Worm (Caenorhabditis elegans): ENCODE measurements around the gene F49F1.12.
"Not testable (repeated sequence)": the region's sequence is repeated elsewhere in the genome, so short reads cannot be mapped to it uniquely, and the experiment has no call there.

Gene F49F1.12

ce11 chrIV:4137472-4137871 lies 5.4 kb downstream of the F49F1.12 start, which contains the start of gene F49F1.9:
F49F1.9 (minus strand) TSS chrIV:4137572.
- TF ChIP-seq mml-1 (tag; optimal IDR thresholded peaks at IDR 0.05) (no peak), lsy-12 (tag; optimal IDR thresholded peaks at IDR 0.05) (no peak), ztf-4 (tag; optimal IDR thresholded peaks at IDR 0.05) (no peak), nhr-11 (tag; optimal IDR thresholded peaks at IDR 0.05) (no peak), unc-39 (tag; optimal IDR thresholded peaks at IDR 0.05) (no peak), hmg-11 (tag; optimal IDR thresholded peaks at IDR 0.05) (no peak), nhr-23 (tag; optimal IDR thresholded peaks at IDR 0.05) (no peak), ztf-11 (tag; optimal IDR thresholded peaks at IDR 0.05) (no peak), mdl-1 (tag; optimal IDR thresholded peaks at IDR 0.05) (no peak), ceh-82 (tag; optimal IDR thresholded peaks at IDR 0.05) (no peak), pha-4 (tag; optimal IDR thresholded peaks at IDR 0.05) (no peak), ceh-9 (tag; optimal IDR thresholded peaks at IDR 0.05) (no peak), ZK546.5 (tag; optimal IDR thresholded peaks at IDR 0.05) (no peak), nhr-237 (tag; optimal IDR thresholded peaks at IDR 0.05) (no peak), nhr-67 (tag; optimal IDR thresholded peaks at IDR 0.05) (no peak), nfya-1 (tag; optimal IDR thresholded peaks at IDR 0.05; ENCODE audit: insufficient read depth) (no peak)

- no peak for TF ChIP-seq nhr-12 (tag; optimal IDR thresholded peaks at IDR 0.05)
- no peak for TF ChIP-seq nhr-28 (tag; optimal IDR thresholded peaks at IDR 0.05)
- TF ChIP-seq eor-1 (tag; optimal IDR thresholded peaks at IDR 0.05): no peak
- no peak for TF ChIP-seq sea-2 (GFP tag; optimal IDR thresholded peaks at IDR 0.05)
- TF ChIP-seq lsy-12 (tag; optimal IDR thresholded peaks at IDR 0.05): no peak
Measured at ce11 chrIV:4135744-4136143, 7.1 kb downstream of the F49F1.12 start, which contains the start of gene F49F1.17. F49F1.17 (minus strand) TSS chrIV:4135844.

- not testable (repeated sequence) for TF ChIP-seq elt-1 (tag; optimal IDR thresholded peaks at IDR 0.05); lsy-12 (tag; optimal IDR thresholded peaks at IDR 0.05); sea-2 (GFP tag; optimal IDR thresholded peaks at IDR 0.05)
Measured at ce11 chrIV:4125657-4126056, 17.2 kb downstream of the F49F1.12 start, which contains the start of gene F49F1.7. F49F1.7 (minus strand) TSS chrIV:4125757.

DNA sequence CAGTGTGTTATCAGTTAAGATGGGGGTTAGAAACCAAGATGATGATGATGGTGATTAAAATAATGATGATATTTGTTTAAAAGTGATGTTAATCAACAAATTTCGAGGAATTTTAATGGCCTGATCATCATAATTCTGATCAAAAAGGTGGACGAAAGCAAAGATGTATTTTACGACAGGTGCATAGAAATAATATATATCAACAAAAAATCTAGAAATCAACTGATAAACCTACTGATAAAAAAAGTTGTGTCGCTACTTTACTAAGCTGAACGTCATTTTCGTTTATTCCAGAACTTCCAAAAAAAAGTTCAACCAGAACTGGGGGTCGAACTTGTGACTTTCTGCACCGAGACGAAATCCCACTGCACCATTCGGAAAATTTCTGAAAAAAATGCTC lies 19.8 kb downstream of the F49F1.12 start, which contains the start of gene mul-1:
Gene mul-1 (minus strand): TSS at position 84 of the 400 bp plus-strand sequence.
- TF ChIP-seq elt-2 (tag; optimal IDR thresholded peaks at IDR 0.05): peak; percentile 69
- no peak for TF ChIP-seq sea-2 (GFP tag; optimal IDR thresholded peaks at IDR 0.05)

ce11 chrIV:4121055-4121454 lies 21.8 kb downstream of the F49F1.12 start:
- TF ChIP-seq pqm-1 (tag; optimal IDR thresholded peaks at IDR 0.05): peak; percentile 31
- no peak for TF ChIP-seq ztf-4 (tag; optimal IDR thresholded peaks at IDR 0.05)
- TF ChIP-seq elt-2 (tag; optimal IDR thresholded peaks at IDR 0.05): peak; percentile 77

ce11 chrIV:4120263-4120662 lies 22.6 kb downstream of the F49F1.12 start, which contains the start of gene F49F1.5:
F49F1.5 (minus strand) TSS chrIV:4120415.
- TF ChIP-seq elt-2 (tag; optimal IDR thresholded peaks at IDR 0.05) (peak; percentile 63), ama-1 (optimal IDR thresholded peaks at IDR 0.05) (no peak)

DNA sequence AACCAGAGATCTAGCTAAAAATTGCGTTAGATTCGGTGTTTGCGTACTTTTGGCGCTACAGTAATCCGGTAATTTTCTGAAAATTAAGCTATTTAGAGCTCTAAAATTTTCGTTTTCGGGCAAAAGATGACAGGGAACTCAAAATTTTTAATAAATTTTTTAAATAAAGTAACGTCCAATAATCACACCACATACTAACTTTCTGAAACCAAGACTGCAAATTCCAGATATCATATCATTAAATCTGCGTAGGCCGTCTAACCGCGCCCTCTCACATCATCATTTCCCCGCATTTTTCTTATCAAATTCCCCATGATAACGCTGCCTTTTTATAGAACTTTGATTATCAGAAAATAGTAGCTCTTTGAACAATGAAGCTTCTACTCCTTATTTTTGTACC lies 25.5 kb downstream of the F49F1.12 start, which contains the start of gene drd-50:
Gene drd-50 (plus strand): TSS at position 301 of the 400 bp plus-strand sequence.
- TF ChIP-seq elt-2 (tag; optimal IDR thresholded peaks at IDR 0.05) (peak; percentile 65), zag-1 (tag; optimal IDR thresholded peaks at IDR 0.05) (no peak)

DNA sequence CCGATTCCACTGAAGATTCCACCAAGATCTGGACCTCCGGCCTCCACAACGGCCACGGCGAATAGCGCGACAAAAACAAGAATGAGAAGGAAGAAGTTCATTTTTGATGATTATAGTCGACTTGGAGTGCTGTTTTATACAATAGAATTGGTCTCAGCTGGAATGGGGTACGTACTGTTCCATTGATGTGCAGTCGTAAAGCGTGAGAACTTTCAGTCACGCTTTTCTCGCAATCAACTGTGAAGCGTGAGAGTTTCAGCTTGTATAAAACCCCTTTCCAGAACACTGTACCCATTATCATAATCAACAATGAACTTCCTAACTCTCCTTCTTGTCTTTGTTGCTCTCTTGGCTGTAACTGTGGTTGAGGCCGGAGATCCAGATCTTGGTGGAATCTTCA lies 27.3 kb downstream of the F49F1.12 start, which contains the start of the genes F49F1.4 and F49F1.2:
Gene F49F1.4 (minus strand): TSS at position 101 of the 400 bp plus-strand sequence.
Gene F49F1.2 (plus strand): TSS at position 310 of the 400 bp plus-strand sequence.
- TF ChIP-seq jun-1 (tag; optimal IDR thresholded peaks at IDR 0.05) (no peak), elt-2 (tag; optimal IDR thresholded peaks at IDR 0.05) (no peak), elt-1 (tag; optimal IDR thresholded peaks at IDR 0.05) (no peak), lin-39 (tag; optimal IDR thresholded peaks at IDR 0.05) (no peak), nhr-11 (tag; optimal IDR thresholded peaks at IDR 0.05) (no peak), nhr-25 (tag; optimal IDR thresholded peaks at IDR 0.05) (no peak), skn-1 (tag; optimal IDR thresholded peaks at IDR 0.05) (no peak), egl-27 (tag; optimal IDR thresholded peaks at IDR 0.05) (no peak), unc-62 (GFP tag; optimal IDR thresholded peaks at IDR 0.05) (no peak), sea-2 (GFP tag; optimal IDR thresholded peaks at IDR 0.05) (no peak), nhr-76 (tag; optimal IDR thresholded peaks at IDR 0.05) (no peak), ztf-4 (tag; optimal IDR thresholded peaks at IDR 0.05) (no peak), zag-1 (tag; optimal IDR thresholded peaks at IDR 0.05) (no peak), lin-15B (tag; optimal IDR thresholded peaks at IDR 0.05) (no peak), R02D3.7 (tag; optimal IDR thresholded peaks at IDR 0.05) (no peak), fos-1 (tag; optimal IDR thresholded peaks at IDR 0.05) (no peak), hmg-11 (tag; optimal IDR thresholded peaks at IDR 0.05) (no peak)

Data from whole organism, L3 larva.